Worm (Caenorhabditis elegans) whole organism, midembryonic: ENCODE data around the gene K08D9.6.

Experiments used
- T22C8.4 ChIP-seq: fragments of 200-800 bp; sonication (Bioruptor generic); IDR thresholded peaks from 2 replicates; pipeline ENCODE4 v1.3.6; 2022; ENCODE audit warnings: missing genetic modification characterization, missing compliant biosample characterization
- cog-1 ChIP-seq: sonication (generic microtip); optimal IDR thresholded peaks from 2 replicates; lab custom pipeline; 2016; ENCODE audit warnings: missing genetic modification characterization, missing compliant biosample characterization
- flt-1 ChIP-seq: fragments of 200-800 bp; sonication (Bioruptor generic); IDR thresholded peaks from 2 replicates; pipeline ENCODE4 v1.3.6; 2022; ENCODE audit warnings: missing genetic modification characterization, missing compliant biosample characterization
- klf-2 ChIP-seq: fragments of 200-800 bp; sonication (Bioruptor generic); conservative IDR thresholded peaks from 2 replicates; pipeline ENCODE4 v1.3.6; 2022; ENCODE audit warnings: missing genetic modification reagents, missing genetic modification characterization, missing compliant biosample characterization
- med-1 ChIP-seq: sonication (generic microtip); optimal IDR thresholded peaks from 2 replicates; lab custom pipeline; 2017; ENCODE audit warnings: missing genetic modification characterization, mild to moderate bottlenecking, missing compliant biosample characterization, antibody characterized with exemption, missing genetic modification reagents; ENCODE audit not compliant: insufficient read depth
- ref-1 ChIP-seq: fragments of 200-800 bp; sonication (Bioruptor generic); conservative IDR thresholded peaks from 2 replicates; pipeline ENCODE4 v1.3.6; 2022; ENCODE audit warnings: missing genetic modification reagents, missing genetic modification characterization, missing compliant biosample characterization
- tab-1 ChIP-seq: fragments of 200-800 bp; sonication (Bioruptor generic); IDR thresholded peaks from 2 replicates; pipeline ENCODE4 v1.3.6; 2022; ENCODE audit warnings: missing genetic modification characterization, missing compliant biosample characterization
- ztf-23 ChIP-seq: fragments of 200-800 bp; sonication (Bioruptor generic); IDR thresholded peaks from 2 replicates; pipeline ENCODE4 v1.3.6; 2022; ENCODE audit warnings: missing genetic modification reagents, missing genetic modification characterization, missing compliant biosample characterization
- ztf-29 ChIP-seq: fragments of 200-800 bp; sonication (Bioruptor generic); IDR thresholded peaks from 2 replicates; pipeline ENCODE4 v1.3.6; 2022; ENCODE audit warnings: missing genetic modification reagents, missing genetic modification characterization, missing compliant biosample characterization

K08D9.6 gene

ce11 chrV:3269407-3269806 lies 34.6 kb upstream of the K08D9.6 start, which contains the start of gene T28A11.19:
T28A11.19 (minus strand) TSS chrV:3269514.
- no peak for TF ChIP-seq flt-1 (GFP tag; lab: Robert Waterston, UW)
- no peak for TF ChIP-seq ztf-29 (GFP tag; lab: Robert Waterston, UW)
- no peak for TF ChIP-seq ref-1
- no peak for TF ChIP-seq cog-1
- no peak for TF ChIP-seq med-1 (GFP tag; lab: Kevin White, UChicago)
- TF ChIP-seq tab-1 (GFP tag; lab: Robert Waterston, UW): no peak
- TF ChIP-seq ztf-23: no peak
- TF ChIP-seq T22C8.4 (GFP tag; lab: Robert Waterston, UW): no peak
- TF ChIP-seq klf-2 (GFP tag; lab: Robert Waterston, UW): no peak

- no peak for TF ChIP-seq flt-1 (GFP tag; lab: Robert Waterston, UW)
- no peak for TF ChIP-seq ztf-29 (GFP tag; lab: Robert Waterston, UW)
- no peak for TF ChIP-seq ref-1
- TF ChIP-seq med-1 (GFP tag; lab: Kevin White, UChicago): no peak
- TF ChIP-seq ztf-23: no peak
- TF ChIP-seq T22C8.4 (GFP tag; lab: Robert Waterston, UW): no peak
These were observed 33.2 kb upstream of the K08D9.6 start, which contains the start of gene T28A11.18 for ce11 chrV:3267950-3268349. T28A11.18 (minus strand) TSS chrV:3268050.

ce11 chrV:3266189-3266588 lies 31.4 kb upstream of the K08D9.6 start, which contains the start of gene T28A11.17:
T28A11.17 (minus strand) TSS chrV:3266289.
- TF ChIP-seq ref-1: no peak
- no peak for TF ChIP-seq med-1 (GFP tag; lab: Kevin White, UChicago)
- no peak for TF ChIP-seq klf-2 (GFP tag; lab: Robert Waterston, UW)
- TF ChIP-seq ztf-23: no peak
- TF ChIP-seq cog-1: no peak
- no peak for TF ChIP-seq ztf-29 (GFP tag; lab: Robert Waterston, UW)
- TF ChIP-seq tab-1 (GFP tag; lab: Robert Waterston, UW): no peak
- TF ChIP-seq T22C8.4 (GFP tag; lab: Robert Waterston, UW): no peak
- TF ChIP-seq flt-1 (GFP tag; lab: Robert Waterston, UW): no peak

ce11 chrV:3260075-3260474 lies 25.3 kb upstream of the K08D9.6 start, which contains the start of gene srbc-5:
srbc-5 (plus strand) TSS chrV:3260375.
- TF ChIP-seq ref-1 (no peak), cog-1 (no peak), klf-2 (GFP tag; lab: Robert Waterston, UW) (no peak), flt-1 (GFP tag; lab: Robert Waterston, UW) (no peak), T22C8.4 (GFP tag; lab: Robert Waterston, UW) (no peak), ztf-29 (GFP tag; lab: Robert Waterston, UW) (no peak), ztf-23 (no peak), med-1 (GFP tag; lab: Kevin White, UChicago) (no peak), tab-1 (GFP tag; lab: Robert Waterston, UW) (no peak)

- TF ChIP-seq ref-1 (no peak), T22C8.4 (GFP tag; lab: Robert Waterston, UW) (no peak), med-1 (GFP tag; lab: Kevin White, UChicago) (no peak), ztf-29 (GFP tag; lab: Robert Waterston, UW) (no peak), ztf-23 (no peak), cog-1 (no peak), flt-1 (GFP tag; lab: Robert Waterston, UW) (no peak), tab-1 (GFP tag; lab: Robert Waterston, UW) (no peak), klf-2 (GFP tag; lab: Robert Waterston, UW) (no peak)
These were observed 24.4 kb upstream of the K08D9.6 start, which contains the start of gene T28A11.16 for ce11 chrV:3259168-3259622. T28A11.16 (minus strand) TSS chrV:3259218.

ce11 chrV:3257277-3257676 lies 22.5 kb upstream of the K08D9.6 start, which contains the start of gene T28A11.22:
T28A11.22 (plus strand) TSS chrV:3257577.
- no peak for TF ChIP-seq T22C8.4 (GFP tag; lab: Robert Waterston, UW)
- no peak for TF ChIP-seq klf-2 (GFP tag; lab: Robert Waterston, UW)
- no peak for TF ChIP-seq ref-1
- no peak for TF ChIP-seq med-1 (GFP tag; lab: Kevin White, UChicago)
- TF ChIP-seq tab-1 (GFP tag; lab: Robert Waterston, UW): no peak

ce11 chrV:3256809-3257208 lies 22.0 kb upstream of the K08D9.6 start:
- TF ChIP-seq cog-1: no peak
- no peak for TF ChIP-seq ztf-29 (GFP tag; lab: Robert Waterston, UW)
- no peak for TF ChIP-seq T22C8.4 (GFP tag; lab: Robert Waterston, UW)
- TF ChIP-seq klf-2 (GFP tag; lab: Robert Waterston, UW): no peak
- TF ChIP-seq tab-1 (GFP tag; lab: Robert Waterston, UW): no peak
- no peak for TF ChIP-seq ztf-23
- no peak for TF ChIP-seq ref-1
- no peak for TF ChIP-seq flt-1 (GFP tag; lab: Robert Waterston, UW)
- no peak for TF ChIP-seq med-1 (GFP tag; lab: Kevin White, UChicago)

- no peak for TF ChIP-seq ztf-29 (GFP tag; lab: Robert Waterston, UW)
- TF ChIP-seq cog-1: no peak
- no peak for TF ChIP-seq flt-1 (GFP tag; lab: Robert Waterston, UW)
- no peak for TF ChIP-seq ztf-23
- TF ChIP-seq T22C8.4 (GFP tag; lab: Robert Waterston, UW): no peak
- no peak for TF ChIP-seq med-1 (GFP tag; lab: Kevin White, UChicago)
- TF ChIP-seq klf-2 (GFP tag; lab: Robert Waterston, UW): no peak
- TF ChIP-seq ref-1: no peak
- no peak for TF ChIP-seq tab-1 (GFP tag; lab: Robert Waterston, UW)
These were observed 21.3 kb upstream of the K08D9.6 start, which contains the start of gene srt-63 for ce11 chrV:3256051-3256450. srt-63 (minus strand) TSS chrV:3256151.

ce11 chrV:3250153-3250552 lies 15.4 kb upstream of the K08D9.6 start, which contains the start of gene T28A11.13:
T28A11.13 (minus strand) TSS chrV:3250253.
- no peak for TF ChIP-seq ztf-23
- no peak for TF ChIP-seq ztf-29 (GFP tag; lab: Robert Waterston, UW)
- TF ChIP-seq cog-1: no peak
- TF ChIP-seq med-1 (GFP tag; lab: Kevin White, UChicago): no peak
- TF ChIP-seq klf-2 (GFP tag; lab: Robert Waterston, UW): no peak
- TF ChIP-seq ref-1: no peak
- TF ChIP-seq flt-1 (GFP tag; lab: Robert Waterston, UW): no peak
